Worm (Caenorhabditis elegans): ENCODE results near the gene C27B7.7.

DNA sequence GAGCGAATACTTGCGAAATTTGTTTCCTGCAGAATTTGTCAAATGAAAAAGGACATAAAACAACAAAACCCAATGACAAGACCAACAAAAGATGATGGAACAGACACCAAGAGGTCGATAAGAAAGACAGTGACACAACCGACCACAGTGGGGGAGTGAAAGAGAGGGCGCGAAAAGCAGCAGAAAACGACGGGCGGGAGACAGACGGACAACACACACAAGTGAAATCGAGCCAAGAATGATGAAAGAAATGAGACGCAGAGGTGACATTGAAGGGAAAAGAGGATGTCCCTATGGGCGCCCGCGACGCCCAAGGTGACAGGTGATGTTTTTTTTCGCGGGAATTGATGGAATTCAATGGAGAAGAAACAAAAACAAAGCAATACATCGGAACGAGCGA lies 40.8 kb upstream of the C27B7.7 start:
- no peak for TF ChIP-seq cog-1 (tag; optimal IDR thresholded peaks at IDR 0.05)
- TF ChIP-seq med-1 (GFP tag; optimal IDR thresholded peaks at IDR 0.05; ENCODE audit: insufficient read depth): no peak
- TF ChIP-seq ztf-23 (GFP tag; IDR thresholded peaks at IDR 0.05): no peak
- no peak for TF ChIP-seq ref-1 (GFP tag; conservative IDR thresholded peaks at IDR 0.05)
- TF ChIP-seq flt-1 (GFP tag; IDR thresholded peaks at IDR 0.05): no peak
- TF ChIP-seq T22C8.4 (GFP tag; IDR thresholded peaks at IDR 0.05): no peak
- no peak for TF ChIP-seq klf-2 (GFP tag; conservative IDR thresholded peaks at IDR 0.05)
- TF ChIP-seq ztf-29 (GFP tag; IDR thresholded peaks at IDR 0.05): no peak
- TF ChIP-seq tab-1 (GFP tag; IDR thresholded peaks at IDR 0.05): no peak

Data from whole organism, midembryonic.